Worm (Caenorhabditis elegans) whole organism, early embryonic: ENCODE data around the gene sup-36.

ENCODE experiments used
- ama-1 ChIP-seq: fragments of 150-350 bp; optimal IDR thresholded peaks from 2 replicates; lab custom pipeline; 2014
- ceh-13 ChIP-seq: fragments of 200-800 bp; sonication (Bioruptor generic); optimal IDR thresholded peaks from 2 replicates; lab custom pipeline; 2018; ENCODE audit warnings: mild to moderate bottlenecking, missing genetic modification characterization, missing compliant biosample characterization
- ceh-36 ChIP-seq: sonication (generic microtip); optimal IDR thresholded peaks from 2 replicates; lab custom pipeline; 2016; ENCODE audit warnings: missing genetic modification characterization, inconsistent platforms, missing compliant biosample characterization
- flt-1 ChIP-seq: fragments of 200-800 bp; sonication (Bioruptor generic); IDR thresholded peaks from 2 replicates; pipeline ENCODE4 v1.3.6; 2022; ENCODE audit warnings: missing genetic modification characterization, missing compliant biosample characterization
- hmbx-1 ChIP-seq: sonication (generic microtip); optimal IDR thresholded peaks from 2 replicates; lab custom pipeline; 2016; ENCODE audit warnings: mild to moderate bottlenecking, missing genetic modification characterization, missing compliant biosample characterization
- hmg-4 ChIP-seq: fragments of 200-800 bp; sonication (Bioruptor generic); optimal IDR thresholded peaks from 2 replicates; lab custom pipeline; 2018; ENCODE audit warnings: mild to moderate bottlenecking, missing genetic modification characterization, missing compliant biosample characterization
- hnd-1 ChIP-seq: sonication (generic microtip); optimal IDR thresholded peaks from 2 replicates; lab custom pipeline; 2016; ENCODE audit warnings: missing genetic modification characterization, missing compliant biosample characterization
- pes-1 ChIP-seq: fragments of 200-800 bp; sonication (Bioruptor generic); IDR thresholded peaks from 2 replicates; pipeline ENCODE4 v1.3.6; 2022; ENCODE audit warnings: missing genetic modification reagents, missing genetic modification characterization, missing compliant biosample characterization
- sea-1 ChIP-seq: fragments of 200-800 bp; sonication (Bioruptor generic); conservative IDR thresholded peaks from 2 replicates; pipeline ENCODE4 v1.3.6; 2022; ENCODE audit warnings: missing genetic modification characterization, missing compliant biosample characterization
- tbx-37 ChIP-seq: fragments of 200-800 bp; sonication (Bioruptor generic); conservative IDR thresholded peaks from 2 replicates; pipeline ENCODE4 v1.3.6; 2022; ENCODE audit warnings: missing genetic modification reagents, missing genetic modification characterization, missing compliant biosample characterization
- tra-4 ChIP-seq: sonication (generic microtip); optimal IDR thresholded peaks from 2 replicates; lab custom pipeline; 2017; ENCODE audit warnings: missing genetic modification characterization, missing compliant biosample characterization

DNA sequence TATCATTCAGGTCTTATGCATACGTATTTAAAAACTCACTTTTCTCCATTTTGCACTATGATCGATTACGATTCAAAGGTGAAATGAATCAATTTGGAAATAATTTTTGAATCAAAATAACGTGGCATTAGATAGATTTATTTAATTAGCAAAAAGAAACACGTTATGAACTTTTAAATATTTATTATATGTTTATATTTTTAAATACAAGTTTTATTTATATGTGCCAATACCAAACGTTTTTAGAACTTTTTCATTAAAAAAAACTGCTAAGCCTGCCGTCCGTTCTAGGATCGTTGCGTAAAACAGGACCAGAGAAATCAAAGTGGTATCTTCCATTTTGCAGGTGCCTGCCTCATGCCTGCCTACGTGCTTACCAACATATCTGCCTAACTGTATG, 4.2 kb upstream of the sup-36 start, which contains the start of gene F38A5.6:
- no peak for TF ChIP-seq ama-1 (lab: Kevin White, UChicago)
- TF ChIP-seq pes-1 = no peak
- no peak for TF ChIP-seq tbx-37 (GFP tag; lab: Robert Waterston, UW)
- TF ChIP-seq flt-1 (GFP tag; lab: Robert Waterston, UW) = no peak
- no peak for TF ChIP-seq hmg-4 (GFP tag; lab: Kevin White, UChicago)
- no peak for TF ChIP-seq sea-1 (GFP tag; lab: Robert Waterston, UW)
- no peak for TF ChIP-seq ceh-13 (GFP tag; lab: Kevin White, UChicago)
- TF ChIP-seq hnd-1 (tag; lab: Kevin White, UChicago) = no peak
- no peak for TF ChIP-seq hmbx-1
- no peak for TF ChIP-seq tra-4
- no peak for TF ChIP-seq ceh-36
